Fruit fly (Drosophila melanogaster) S2 (cell line): ENCODE data around the gene CG44000.

Source experiments
- CG8478 ChIP-seq: fragments of >200 bp; optimal IDR thresholded peaks from 2 replicates; lab custom pipeline; 2018
- CTCF ChIP-seq, 2 experiments: fragments of >200 bp; optimal IDR thresholded peaks; 2 replicates each; lab custom pipeline; 2018

dm6 chr2L:5060515-5060914 lies 17.4 kb downstream of the CG44000 start, which contains the start of gene qtc:
- TF ChIP-seq CTCF (optimal IDR thresholded peaks at IDR 0.05; lab: Kevin White, UChicago) (no peak), CG8478 (lab: Kevin White, UChicago) (no peak)
